Fruit fly (Drosophila melanogaster) whole organism: Measurements from ENCODE around the gene Cpr.

ENCODE experiments used
- CG8478 ChIP-seq: fragments of >200 bp; optimal IDR thresholded peaks from 2 replicates; lab custom pipeline; 2018; ENCODE audit warnings: inconsistent platforms
- Dll ChIP-seq: fragments of >200 bp; optimal IDR thresholded peaks from 2 replicates; lab custom pipeline; 2017
- pan ChIP-seq: fragments of >200 bp; optimal IDR thresholded peaks from 2 replicates; lab custom pipeline; 2017
- psq ChIP-seq: fragments of >200 bp; optimal IDR thresholded peaks from 2 replicates; lab custom pipeline; 2017
- usp ChIP-seq: fragments of >200 bp; optimal IDR thresholded peaks from 2 replicates; lab custom pipeline; 2017; ENCODE audit warnings: missing biosample characterization, missing genetic modification characterization, mixed read lengths

DNA sequence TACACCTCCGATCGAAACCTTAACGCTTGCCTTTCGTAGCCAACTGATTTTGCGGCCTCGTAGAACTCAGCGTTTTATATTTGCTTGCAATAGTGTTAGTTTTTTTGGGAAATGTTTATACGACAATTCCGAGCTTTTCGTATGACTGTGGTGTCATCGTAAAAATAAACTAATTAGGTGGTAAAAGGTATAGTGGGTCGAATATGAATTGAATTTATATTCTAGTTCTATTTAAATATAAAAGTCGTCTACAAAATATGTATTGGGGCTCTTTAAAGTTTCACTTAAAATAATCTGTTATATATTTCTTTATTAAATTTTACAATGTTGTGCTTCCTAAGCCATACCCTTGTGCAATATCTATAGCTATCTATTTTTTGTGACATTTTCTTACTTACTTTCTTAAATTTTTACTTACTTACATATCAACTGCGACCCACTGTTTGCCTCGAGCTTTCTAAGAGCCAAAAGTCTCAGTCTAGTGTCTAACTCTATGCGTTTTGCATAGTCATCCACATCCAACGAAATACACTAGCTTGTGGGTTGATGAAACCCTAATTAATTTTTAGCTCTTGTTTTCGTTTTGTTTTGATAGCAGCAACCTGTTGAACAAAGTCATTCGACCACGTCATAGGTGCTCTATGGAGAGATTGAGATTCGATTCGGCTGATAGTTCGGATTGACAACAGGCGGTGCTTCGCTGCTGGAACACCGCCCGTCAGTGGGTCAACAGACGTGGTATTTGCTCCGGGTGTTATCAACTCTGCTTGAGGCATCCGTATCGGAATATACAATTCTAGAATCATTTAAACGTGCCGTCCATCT is 12.6 kb downstream of the Cpr start, which contains the start of gene CG9498:
- no peak for TF ChIP-seq pan (lab: Kevin White, UChicago)
- TF ChIP-seq CG8478 (lab: Kevin White, UChicago), result no peak
- no peak for TF ChIP-seq psq (lab: Kevin White, UChicago)
- TF ChIP-seq usp (GFP tag; lab: Kevin White, UChicago), result no peak
- no peak for TF ChIP-seq Dll (lab: Kevin White, UChicago)
